Fruit fly (Drosophila melanogaster): ENCODE results near the gene CG10405.

The CG10405 gene

dm6 chr3R:16442937-16443336 is 11.4 kb upstream of the CG10405 start, which contains the start of the genes Ttc1 and CG14882 (continued):
- TF ChIP-seq ro (GFP tag; IDR thresholded peaks at IDR 0.05), result no peak; the same call in 1 of the 2 replicates
- peak; percentile 82 for TF ChIP-seq Oaz (GFP tag; IDR thresholded peaks at IDR 0.05)
- TF ChIP-seq schlank (tag; optimal IDR thresholded peaks at IDR 0.05), result peak; percentile 24
- peak; percentile 52 for TF ChIP-seq twi (tag; optimal IDR thresholded peaks at IDR 0.05)
- peak; percentile 81 for TF ChIP-seq maf-S (GFP tag; optimal IDR thresholded peaks at IDR 0.05)
- peak; percentile 72 for TF ChIP-seq CG2116 (GFP tag; optimal IDR thresholded peaks at IDR 0.05)
- TF ChIP-seq Eip74EF (GFP tag; optimal IDR thresholded peaks at IDR 0.05), result no peak
- TF ChIP-seq psq (GFP tag; optimal IDR thresholded peaks at IDR 0.05), result peak; percentile 68
- no peak for TF ChIP-seq lab (GFP tag; optimal IDR thresholded peaks at IDR 0.05)
- TF ChIP-seq emc (GFP tag; optimal IDR thresholded peaks at IDR 0.05), result peak; percentile 63
- TF ChIP-seq CG1832 (GFP tag; optimal IDR thresholded peaks at IDR 0.05), result no peak
- TF ChIP-seq gfzf (GFP tag; optimal IDR thresholded peaks at IDR 0.05), result peak; percentile 13
- peak; percentile 79 for TF ChIP-seq ERR (GFP tag; optimal IDR thresholded peaks at IDR 0.05)
- TF ChIP-seq run (tag; optimal IDR thresholded peaks at IDR 0.05), result peak; percentile 7
- TF ChIP-seq CG7372 (GFP tag; IDR thresholded peaks at IDR 0.05), result peak; percentile 72
- TF ChIP-seq CG6689 (GFP tag; IDR thresholded peaks at IDR 0.05), result peak; percentile 93
- TF ChIP-seq Ada2b (GFP tag; IDR thresholded peaks at IDR 0.05), result peak; percentile 34; the same call in 1 of the 2 replicates
- TF ChIP-seq Aef1 (GFP tag; IDR thresholded peaks at IDR 0.05), result peak; percentile 76
- peak; percentile 73 for TF ChIP-seq Dref (GFP tag; IDR thresholded peaks at IDR 0.05)
- TF ChIP-seq lmd (GFP tag; IDR thresholded peaks at IDR 0.05), result peak; percentile 80
- peak; percentile 30; the same call in 1 of the 2 replicates for TF ChIP-seq nerfin-2 (GFP tag; IDR thresholded peaks at IDR 0.05; ENCODE audit: partially characterized antibody)
- TF ChIP-seq fru (optimal IDR thresholded peaks at IDR 0.05), result no peak
- peak; percentile 38 for TF ChIP-seq YL-1 (GFP tag; optimal IDR thresholded peaks at IDR 0.05)
- peak; percentile 41 for TF ChIP-seq D19B (GFP tag; optimal IDR thresholded peaks at IDR 0.05)
- TF ChIP-seq Hr78 (GFP tag; optimal IDR thresholded peaks at IDR 0.05), result no peak
- TF ChIP-seq CG3281 (GFP tag; optimal IDR thresholded peaks at IDR 0.05), result peak; percentile 73
- peak; percentile 36; the same call in 2 of the 3 replicates for TF ChIP-seq knrl (GFP tag; IDR thresholded peaks at IDR 0.05; ENCODE audit: partially characterized antibody)
- TF ChIP-seq CG3838 (GFP tag; optimal IDR thresholded peaks at IDR 0.05), result peak; percentile 71
- peak; percentile 84 to 91 for TF ChIP-seq dpn (GFP tag; optimal IDR thresholded peaks at IDR 0.05)
- peak; percentile 74 for TF ChIP-seq gsb (GFP tag; IDR thresholded peaks at IDR 0.05)
- TF ChIP-seq CG6854 (GFP tag; optimal IDR thresholded peaks at IDR 0.05), result peak; percentile 12
- no peak for TF ChIP-seq CG18599 (GFP tag; optimal IDR thresholded peaks at IDR 0.05)
- TF ChIP-seq Trl (optimal IDR thresholded peaks at IDR 0.05), result no peak
- TF ChIP-seq Trl (GFP tag; optimal IDR thresholded peaks at IDR 0.05), result peak; percentile 88
- TF ChIP-seq pfk (GFP tag; optimal IDR thresholded peaks at IDR 0.05), result no peak
- TF ChIP-seq lilli (GFP tag; optimal IDR thresholded peaks at IDR 0.05), result peak; percentile 94
- no peak for TF ChIP-seq CG31365 (tag; optimal IDR thresholded peaks at IDR 0.05)
- peak; percentile 85 for TF ChIP-seq Side (GFP tag; optimal IDR thresholded peaks at IDR 0.05)
- TF ChIP-seq Opbp (GFP tag; IDR thresholded peaks at IDR 0.05; ENCODE audit: partially characterized antibody), result peak; percentile 42; the same call in 1 of the 3 replicates
- no peak for TF ChIP-seq Hmr (GFP tag; optimal IDR thresholded peaks at IDR 0.05)
- TF ChIP-seq CG9437 (GFP tag; optimal IDR thresholded peaks at IDR 0.05), result peak; percentile 74
- peak; percentile 64 for TF ChIP-seq CG2202 (tag; optimal IDR thresholded peaks at IDR 0.05)
- peak; percentile 55 for TF ChIP-seq luna (GFP tag; optimal IDR thresholded peaks at IDR 0.05)
- peak; percentile 76 for TF ChIP-seq Poxn (GFP tag; IDR thresholded peaks at IDR 0.05)
- TF ChIP-seq her (GFP tag; optimal IDR thresholded peaks at IDR 0.05), result peak; percentile 84
- TF ChIP-seq grn (GFP tag; optimal IDR thresholded peaks at IDR 0.05), result no peak
- TF ChIP-seq dysf (GFP tag; IDR thresholded peaks at IDR 0.05), result peak; percentile 86
- TF ChIP-seq CG9727 (GFP tag; optimal IDR thresholded peaks at IDR 0.05), result peak; percentile 75
- peak; percentile 78 for TF ChIP-seq peb (GFP tag; IDR thresholded peaks at IDR 0.05)
- TF ChIP-seq CG15011 (GFP tag; optimal IDR thresholded peaks at IDR 0.05), result no peak
- TF ChIP-seq toy (GFP tag; IDR thresholded peaks at IDR 0.05), result 0 out of 2 replicates have a peak, but pooled peaks have one; percentile 34
